Fruit fly (Drosophila melanogaster) whole organism, prepupa: ENCODE data around the gene Tbcc.
A peak's percentile ranks its signal among the peaks of the same experiment; 100 is the strongest.

ENCODE experiments used
- CG11762 ChIP-seq: fragments of 200-800 bp; sonication (Bioruptor generic); optimal IDR thresholded peaks from 3 replicates; lab custom pipeline; 2016; ENCODE audit warnings: missing biosample characterization, missing genetic modification characterization; ENCODE audit not compliant: insufficient read depth
- CG11902 ChIP-seq: fragments of 200-800 bp; sonication (Bioruptor generic); optimal IDR thresholded peaks from 3 replicates; lab custom pipeline; 2016; ENCODE audit warnings: missing biosample characterization, missing genetic modification characterization
- CG15336 ChIP-seq: fragments of 200-800 bp; sonication (Bioruptor generic); IDR thresholded peaks from 2 replicates; pipeline ENCODE4 v1.3.6; 2022; ENCODE audit warnings: missing biosample characterization, missing genetic modification characterization
- CG16779 ChIP-seq: fragments of 200-800 bp; sonication (Bioruptor generic); optimal IDR thresholded peaks from 3 replicates; lab custom pipeline; 2017; ENCODE audit warnings: missing biosample characterization, mild to moderate bottlenecking, missing genetic modification characterization
- CG3032 ChIP-seq: fragments of 200-800 bp; optimal IDR thresholded peaks from 2 replicates; lab custom pipeline; 2019; ENCODE audit warnings: missing biosample characterization, mild to moderate bottlenecking, missing genetic modification characterization, moderate library complexity
- CG31627 ChIP-seq: fragments of 200-800 bp; sonication (Bioruptor generic); optimal IDR thresholded peaks from 3 replicates; lab custom pipeline; 2016; ENCODE audit warnings: missing biosample characterization, missing genetic modification characterization
- CG32006 ChIP-seq: fragments of 200-800 bp; sonication (Bioruptor generic); optimal IDR thresholded peaks from 3 replicates; lab custom pipeline; 2017; ENCODE audit warnings: missing biosample characterization, mild to moderate bottlenecking, missing genetic modification characterization
- CG34406 ChIP-seq: fragments of 200-800 bp; sonication (Bioruptor generic); optimal IDR thresholded peaks from 3 replicates; lab custom pipeline; 2016; ENCODE audit warnings: missing biosample characterization, missing genetic modification characterization
- CG4318 ChIP-seq: fragments of 200-800 bp; sonication (Bioruptor generic); optimal IDR thresholded peaks from 3 replicates; lab custom pipeline; 2017; ENCODE audit warnings: missing biosample characterization, mild to moderate bottlenecking, missing genetic modification characterization
- CG6163 ChIP-seq: fragments of 200-800 bp; sonication (Bioruptor generic); IDR thresholded peaks from 3 replicates; pipeline ENCODE4 v1.3.6; 2022; ENCODE audit warnings: missing biosample characterization, missing genetic modification characterization
- CG6276 ChIP-seq: fragments of 200-800 bp; sonication (Bioruptor generic); optimal IDR thresholded peaks from 2 replicates; lab custom pipeline; 2017; ENCODE audit warnings: missing biosample characterization, mild to moderate bottlenecking, missing genetic modification characterization
- CG6792 ChIP-seq: fragments of 200-800 bp; sonication (Bioruptor generic); optimal IDR thresholded peaks from 3 replicates; lab custom pipeline; 2016; ENCODE audit warnings: missing biosample characterization, missing genetic modification characterization
- CG6854 ChIP-seq: fragments of 200-800 bp; sonication (Bioruptor generic); optimal IDR thresholded peaks from 2 replicates; lab custom pipeline; 2017; ENCODE audit warnings: missing biosample characterization, mild to moderate bottlenecking, missing genetic modification characterization
- CG7368 ChIP-seq: fragments of 200-800 bp; sonication (Bioruptor generic); optimal IDR thresholded peaks from 3 replicates; lab custom pipeline; 2016; ENCODE audit warnings: missing biosample characterization, missing genetic modification characterization
- CG9139 ChIP-seq: fragments of 200-800 bp; sonication (Bioruptor generic); optimal IDR thresholded peaks from 3 replicates; lab custom pipeline; 2017; ENCODE audit warnings: missing biosample characterization, mild to moderate bottlenecking, missing genetic modification characterization
- Eip75B ChIP-seq: fragments of 200-800 bp; sonication (Bioruptor generic); optimal IDR thresholded peaks from 3 replicates; lab custom pipeline; 2016; ENCODE audit warnings: missing biosample characterization, missing genetic modification characterization
- Eip78C ChIP-seq: fragments of 200-800 bp; sonication (Bioruptor generic); peaks from one replicate; lab custom pipeline; 2016; ENCODE audit warnings: missing biosample characterization, missing genetic modification characterization
- Eip93F ChIP-seq: fragments of 200-800 bp; sonication (Bioruptor generic); optimal IDR thresholded peaks from 2 replicates; lab custom pipeline; 2016; ENCODE audit warnings: missing biosample characterization, mild to moderate bottlenecking, missing genetic modification characterization
- Ets21C ChIP-seq: fragments of 200-800 bp; sonication (Bioruptor generic); optimal IDR thresholded peaks from 3 replicates; lab custom pipeline; 2016; ENCODE audit warnings: missing biosample characterization, missing genetic modification characterization
- Ets96B ChIP-seq: fragments of 200-800 bp; optimal IDR thresholded peaks from 2 replicates; lab custom pipeline; 2019; ENCODE audit warnings: missing biosample characterization, mild to moderate bottlenecking, missing genetic modification characterization, moderate library complexity
- Gug ChIP-seq: fragments of 200-800 bp; sonication (Bioruptor generic); IDR thresholded peaks from 2 replicates; pipeline ENCODE4 v1.3.6; 2022; ENCODE audit warnings: missing biosample characterization, missing genetic modification characterization
- Hr38 ChIP-seq: sonication (Bioruptor generic); optimal IDR thresholded peaks from 2 replicates; lab custom pipeline; 2016; ENCODE audit warnings: missing biosample characterization, missing genetic modification characterization
- Hr4 ChIP-seq: fragments of 200-800 bp; sonication (Bioruptor generic); optimal IDR thresholded peaks from 3 replicates; lab custom pipeline; 2016; ENCODE audit warnings: missing biosample characterization, missing genetic modification characterization
- Lpt ChIP-seq: fragments of 200-800 bp; sonication (Bioruptor generic); optimal IDR thresholded peaks from 3 replicates; lab custom pipeline; 2016; ENCODE audit warnings: missing biosample characterization, missing genetic modification characterization
- Met ChIP-seq: fragments of 200-800 bp; sonication (Bioruptor generic); optimal IDR thresholded peaks from 3 replicates; lab custom pipeline; 2016; ENCODE audit warnings: missing biosample characterization, missing genetic modification characterization
- Smox ChIP-seq: fragments of 200-800 bp; sonication (Bioruptor generic); optimal IDR thresholded peaks from 3 replicates; lab custom pipeline; 2016; ENCODE audit warnings: missing biosample characterization, missing genetic modification characterization
- Sox102F ChIP-seq: fragments of 200-800 bp; sonication (Bioruptor generic); optimal IDR thresholded peaks from 2 replicates; lab custom pipeline; 2016; ENCODE audit warnings: missing biosample characterization, mild to moderate bottlenecking, missing genetic modification characterization
- Sox15 ChIP-seq: fragments of 200-800 bp; sonication (Bioruptor generic); optimal IDR thresholded peaks from 3 replicates; lab custom pipeline; 2016; ENCODE audit warnings: missing biosample characterization, missing genetic modification characterization
- achi ChIP-seq: fragments of 200-800 bp; sonication (Bioruptor generic); optimal IDR thresholded peaks from 3 replicates; lab custom pipeline; 2016; ENCODE audit warnings: missing biosample characterization, missing genetic modification characterization
- acj6 ChIP-seq: fragments of 200-800 bp; sonication (Bioruptor generic); optimal IDR thresholded peaks from 3 replicates; lab custom pipeline; 2016; ENCODE audit warnings: missing biosample characterization, missing genetic modification characterization
- cyc ChIP-seq: fragments of 200-800 bp; sonication (Bioruptor generic); optimal IDR thresholded peaks from 3 replicates; lab custom pipeline; 2016; ENCODE audit warnings: missing biosample characterization, missing genetic modification characterization
- dsx ChIP-seq: fragments of 200-800 bp; optimal IDR thresholded peaks from 3 replicates; lab custom pipeline; 2019; ENCODE audit warnings: missing biosample characterization, mild to moderate bottlenecking, missing genetic modification characterization, moderate library complexity; ENCODE audit not compliant: poor library complexity, severe bottlenecking
- eg ChIP-seq: fragments of 200-800 bp; sonication (Bioruptor generic); IDR thresholded peaks from 3 replicates; pipeline ENCODE4 v1.3.6; 2022; ENCODE audit warnings: missing biosample characterization, missing genetic modification characterization
- esn ChIP-seq: fragments of 200-800 bp; sonication (Bioruptor generic); optimal IDR thresholded peaks from 2 replicates; lab custom pipeline; 2016; ENCODE audit warnings: missing biosample characterization, mild to moderate bottlenecking, missing genetic modification characterization, moderate library complexity
- fd59A ChIP-seq: fragments of 200-800 bp; sonication (Bioruptor generic); optimal IDR thresholded peaks from 2 replicates; lab custom pipeline; 2017; ENCODE audit warnings: missing biosample characterization, mild to moderate bottlenecking, missing genetic modification characterization, missing genetic modification reagents
- fd85E ChIP-seq: fragments of 200-800 bp; sonication (Bioruptor generic); optimal IDR thresholded peaks from 3 replicates; lab custom pipeline; 2016; ENCODE audit warnings: missing biosample characterization, missing genetic modification characterization
- lz ChIP-seq: fragments of 200-800 bp; sonication (Bioruptor generic); optimal IDR thresholded peaks from 3 replicates; lab custom pipeline; 2016; ENCODE audit warnings: missing biosample characterization, missing genetic modification characterization
- net ChIP-seq: fragments of 200-800 bp; sonication (Bioruptor generic); optimal IDR thresholded peaks from 3 replicates; lab custom pipeline; 2016; ENCODE audit warnings: missing biosample characterization, missing genetic modification characterization
- pdm3 ChIP-seq: fragments of 200-800 bp; sonication (Bioruptor generic); optimal IDR thresholded peaks from 3 replicates; lab custom pipeline; 2016; ENCODE audit warnings: missing biosample characterization, missing genetic modification characterization
- ss ChIP-seq, 2 experiments: fragments of 200-800 bp; sonication (Bioruptor generic); optimal IDR thresholded peaks; 2 replicates in 1 of 2; 3 replicates in 1 of 2; lab custom pipeline; 2017 to 2018; ENCODE audit warnings: mild to moderate bottlenecking in 2 of 2, missing biosample characterization in 2 of 2, missing genetic modification characterization in 2 of 2, moderate library complexity in 1 of 2
- svp ChIP-seq: fragments of 200-800 bp; sonication (Bioruptor generic); peaks from one replicate; lab custom pipeline; 2016; ENCODE audit warnings: missing biosample characterization, missing genetic modification characterization
- topi ChIP-seq: fragments of 200-800 bp; sonication (Bioruptor generic); optimal IDR thresholded peaks from 3 replicates; lab custom pipeline; 2016; ENCODE audit warnings: missing biosample characterization, missing genetic modification characterization
- vri ChIP-seq: fragments of 200-800 bp; sonication (Bioruptor generic); optimal IDR thresholded peaks from 3 replicates; lab custom pipeline; 2016; ENCODE audit warnings: missing biosample characterization, mild to moderate bottlenecking, missing genetic modification characterization

Tbcc gene

dm6 chr2L:4195672-4196281 is 8.2 kb upstream of the Tbcc start:
- TF ChIP-seq CG6854 (GFP tag; lab: Kevin White, UChicago) (no peak), vri (peak; percentile 43), Eip93F (peak; percentile 67)

dm6 chr2L:4185269-4186024 is 2.1 kb downstream of the Tbcc start:
- peak; percentile 41 for TF ChIP-seq CG31627 (GFP tag; lab: Kevin White, UChicago)
- TF ChIP-seq cyc (GFP tag; lab: Kevin White, UChicago): peak; percentile 42
- TF ChIP-seq Met: no peak
- TF ChIP-seq acj6 (GFP tag; lab: Kevin White, UChicago): peak; percentile 42
- TF ChIP-seq CG15336 (GFP tag; lab: Robert Waterston, UW): peak; percentile 64; the same call in 1 of the 2 replicates
- TF ChIP-seq topi (GFP tag; lab: Kevin White, UChicago): no peak
- TF ChIP-seq CG6792 (GFP tag; lab: Kevin White, UChicago): peak; percentile 49
- TF ChIP-seq CG34406: peak; percentile 35
- TF ChIP-seq CG11902 (GFP tag; lab: Kevin White, UChicago): peak; percentile 7
- peak; percentile 54 for TF ChIP-seq Hr4 (GFP tag; lab: Kevin White, UChicago)
- peak; percentile 33 for TF ChIP-seq achi
- no peak for TF ChIP-seq Sox15 (GFP tag; lab: Kevin White, UChicago)
- TF ChIP-seq CG4318 (GFP tag; lab: Kevin White, UChicago): peak; percentile 32
- peak; percentile 12 for TF ChIP-seq fd59A (GFP tag; lab: Kevin White, UChicago)
- TF ChIP-seq esn (GFP tag; lab: Kevin White, UChicago): peak; percentile 41

dm6 chr2L:4179960-4180359 is 7.6 kb downstream of the Tbcc start:
- TF ChIP-seq vri: no peak
- no peak for TF ChIP-seq CG9139
- TF ChIP-seq Hr38 (GFP tag; lab: Kevin White, UChicago): no peak
- no peak for TF ChIP-seq CG6854 (GFP tag; lab: Kevin White, UChicago)
- no peak for TF ChIP-seq pdm3 (GFP tag; lab: Kevin White, UChicago)
- TF ChIP-seq cyc (GFP tag; lab: Kevin White, UChicago): peak; percentile 81
- TF ChIP-seq Ets96B (tag; lab: Kevin White, UChicago): no peak
- TF ChIP-seq Smox: peak; percentile 34
- no peak for TF ChIP-seq CG11762 (GFP tag; lab: Kevin White, UChicago)
- no peak for TF ChIP-seq ss (GFP tag; optimal IDR thresholded peaks at IDR 0.05; lab: Kevin White, UChicago)
- TF ChIP-seq eg (GFP tag; lab: Robert Waterston, UW): no peak
- no peak for TF ChIP-seq CG15336 (GFP tag; lab: Robert Waterston, UW)
- TF ChIP-seq Gug (GFP tag; lab: Robert Waterston, UW): no peak
- peak; percentile 31 for TF ChIP-seq achi
- no peak for TF ChIP-seq net (GFP tag; lab: Kevin White, UChicago)
- no peak for TF ChIP-seq Eip93F
- peak; percentile 34 for TF ChIP-seq CG11902 (GFP tag; lab: Kevin White, UChicago)
- no peak for TF ChIP-seq CG3032
- peak; percentile 53 for TF ChIP-seq CG31627 (GFP tag; lab: Kevin White, UChicago)
- TF ChIP-seq Ets21C (GFP tag; lab: Kevin White, UChicago): no peak
- no peak for TF ChIP-seq CG16779
- peak; percentile 24 for TF ChIP-seq CG34406
- peak; percentile 83 for TF ChIP-seq svp (GFP tag; lab: Kevin White, UChicago)
- TF ChIP-seq CG32006 (GFP tag; lab: Kevin White, UChicago): no peak
- no peak for TF ChIP-seq CG6276 (GFP tag; lab: Kevin White, UChicago)
- no peak for TF ChIP-seq CG4318 (GFP tag; lab: Kevin White, UChicago)
- peak; percentile 29 for TF ChIP-seq Sox102F (GFP tag; lab: Kevin White, UChicago)
- no peak for TF ChIP-seq fd59A (GFP tag; lab: Kevin White, UChicago)
- peak; percentile 37; the same call in 1 of the 3 replicates for TF ChIP-seq CG6163 (GFP tag; lab: Robert Waterston, UW)
- no peak for TF ChIP-seq dsx
- TF ChIP-seq Lpt: no peak
- TF ChIP-seq CG6792 (GFP tag; lab: Kevin White, UChicago): peak; percentile 51
- TF ChIP-seq Eip78C: peak; percentile 89
- TF ChIP-seq CG7368 (GFP tag; lab: Kevin White, UChicago): no peak
- TF ChIP-seq Met: peak; percentile 72
- TF ChIP-seq topi (GFP tag; lab: Kevin White, UChicago): peak; percentile 76
- peak; percentile 31 for TF ChIP-seq Sox15 (GFP tag; lab: Kevin White, UChicago)
- TF ChIP-seq lz (GFP tag; lab: Kevin White, UChicago): peak; percentile 3
- TF ChIP-seq fd85E (GFP tag; lab: Kevin White, UChicago): no peak
- TF ChIP-seq Eip75B: no peak
